Fruit fly (Drosophila melanogaster): ENCODE data around the gene CG8128.

- TF ChIP-seq CG8478 (optimal IDR thresholded peaks at IDR 0.05) (no peak), CTCF (optimal IDR thresholded peaks at IDR 0.05) (no peak)
These were observed 12.9 kb upstream of the CG8128 start for dm6 chrX:15684419-15684818.

Measured in S2 (cell line).